Worm (Caenorhabditis elegans): ENCODE data around the gene lgc-36.

Gene lgc-36

ce11 chrV:11239187-11239725 is 19.5 kb downstream of the lgc-36 start, which contains the start of the genes dvc-1 and ima-1 (continued):
- TF ChIP-seq tbx-2 (tag; optimal IDR thresholded peaks at IDR 0.05) (peak; percentile 77), C08G9.2 (tag; optimal IDR thresholded peaks at IDR 0.05) (peak; percentile 69), gmeb-2 (tag; optimal IDR thresholded peaks at IDR 0.05) (peak; percentile 63), unc-86 (tag; optimal IDR thresholded peaks at IDR 0.05) (peak; percentile 73), zip-5 (tag; optimal IDR thresholded peaks at IDR 0.05) (peak; percentile 68), ama-1 (optimal IDR thresholded peaks at IDR 0.05) (no peak), unc-55 (GFP tag; optimal IDR thresholded peaks at IDR 0.05) (no peak), fax-1 (tag; optimal IDR thresholded peaks at IDR 0.05) (peak; percentile 66), F13H6.1 (tag; optimal IDR thresholded peaks at IDR 0.05) (peak; percentile 76), dve-1 (tag; optimal IDR thresholded peaks at IDR 0.05) (peak; percentile 41), ceh-30 (tag; optimal IDR thresholded peaks at IDR 0.05) (no peak), ceh-22 (tag; optimal IDR thresholded peaks at IDR 0.05) (no peak), Y22D7AL.16 (tag; optimal IDR thresholded peaks at IDR 0.05) (peak; percentile 45), ahr-1 (tag; optimal IDR thresholded peaks at IDR 0.05) (peak; percentile 76), ceh-2 (tag; optimal IDR thresholded peaks at IDR 0.05) (peak; percentile 79), nfya-1 (tag; optimal IDR thresholded peaks at IDR 0.05) (peak; percentile 75), npax-4 (tag; optimal IDR thresholded peaks at IDR 0.05) (peak; percentile 41), hlh-8 (tag; optimal IDR thresholded peaks at IDR 0.05) (peak; percentile 48)

- TF ChIP-seq K09A11.1 (tag; optimal IDR thresholded peaks at IDR 0.05; ENCODE audit: insufficient read depth) (no peak), elt-2 (tag; optimal IDR thresholded peaks at IDR 0.05) (peak; percentile 94)
These were observed 22.9 kb downstream of the lgc-36 start for ce11 chrV:11235876-11236275.

ce11 chrV:11234350-11234749 is 24.4 kb downstream of the lgc-36 start, which contains the start of gene T19B10.5:
Gene T19B10.5 (plus strand): TSS chrV:11234650.
- TF ChIP-seq nhr-11 (tag; optimal IDR thresholded peaks at IDR 0.05) (no peak), pag-3 (tag; optimal IDR thresholded peaks at IDR 0.05; ENCODE audit: borderline replicate concordance) (no peak), ceh-30 (tag; optimal IDR thresholded peaks at IDR 0.05) (no peak), elt-4 (tag; optimal IDR thresholded peaks at IDR 0.05) (no peak), hlh-13 (GFP tag; optimal IDR thresholded peaks at IDR 0.05) (no peak), lin-11 (tag; optimal IDR thresholded peaks at IDR 0.05) (no peak), ceh-45 (GFP tag; IDR thresholded peaks at IDR 0.05) (no peak), sox-2 (GFP tag; IDR thresholded peaks at IDR 0.05) (no peak), pqm-1 (tag; optimal IDR thresholded peaks at IDR 0.05) (no peak), syd-9 (tag; optimal IDR thresholded peaks at IDR 0.05) (no peak), ttx-3 (tag; optimal IDR thresholded peaks at IDR 0.05) (no peak), fkh-6 (tag; optimal IDR thresholded peaks at IDR 0.05) (no peak), ceh-6 (GFP tag; optimal IDR thresholded peaks at IDR 0.05) (no peak), hlh-6 (tag; optimal IDR thresholded peaks at IDR 0.05) (no peak), pha-4 (tag; optimal IDR thresholded peaks at IDR 0.05) (no peak), tbx-7 (tag; optimal IDR thresholded peaks at IDR 0.05) (no peak), nhr-232 (tag; optimal IDR thresholded peaks at IDR 0.05) (no peak)

- TF ChIP-seq ztf-16 (tag; optimal IDR thresholded peaks at IDR 0.05) (no peak), elt-2 (tag; optimal IDR thresholded peaks at IDR 0.05) (peak; percentile 8)
These were observed 27.6 kb downstream of the lgc-36 start for ce11 chrV:11231177-11231576.
